Fruit fly (Drosophila melanogaster) whole organism, adult: ENCODE measurements around the gene m.
A peak's percentile ranks its signal among the peaks of the same experiment; 100 is the strongest.

Source experiments
- CG11617 ChIP-seq: fragments of 200-800 bp; sonication (Bioruptor generic); optimal IDR thresholded peaks from 2 replicates; lab custom pipeline; 2017; ENCODE audit warnings: mild to moderate bottlenecking, missing biosample characterization, missing genetic modification reagents, missing genetic modification characterization
- CG12768 ChIP-seq: fragments of 200-800 bp; sonication (Bioruptor generic); optimal IDR thresholded peaks from 2 replicates; lab custom pipeline; 2017; ENCODE audit warnings: missing biosample characterization, missing genetic modification characterization, mild to moderate bottlenecking, moderate library complexity, missing genetic modification reagents
- CG14711 ChIP-seq: fragments of 200-800 bp; sonication (Bioruptor generic); optimal IDR thresholded peaks from 2 replicates; lab custom pipeline; 2018; ENCODE audit warnings: missing biosample characterization, mild to moderate bottlenecking, missing genetic modification characterization, moderate library complexity
- CG1620 ChIP-seq: fragments of 200-800 bp; sonication (Bioruptor generic); optimal IDR thresholded peaks from 2 replicates; lab custom pipeline; 2016; ENCODE audit warnings: missing biosample characterization, missing genetic modification characterization
- CG33017 ChIP-seq: fragments of 200-800 bp; sonication (Bioruptor generic); optimal IDR thresholded peaks from 2 replicates; lab custom pipeline; 2018; ENCODE audit warnings: missing biosample characterization, mild to moderate bottlenecking, missing genetic modification characterization, moderate library complexity
- CG5204 ChIP-seq: fragments of 200-800 bp; sonication (Bioruptor generic); optimal IDR thresholded peaks from 2 replicates; lab custom pipeline; 2016; ENCODE audit warnings: missing biosample characterization, missing genetic modification characterization
- CG7045 ChIP-seq: fragments of 200-800 bp; sonication (Bioruptor generic); optimal IDR thresholded peaks from 2 replicates; lab custom pipeline; 2017; ENCODE audit warnings: missing biosample characterization, mild to moderate bottlenecking, missing genetic modification characterization
- CG7101 ChIP-seq: fragments of 200-800 bp; sonication (Bioruptor generic); optimal IDR thresholded peaks from 2 replicates; lab custom pipeline; 2018; ENCODE audit warnings: missing biosample characterization, mild to moderate bottlenecking, missing genetic modification characterization, moderate library complexity
- Clk ChIP-seq: fragments of 200-800 bp; sonication (Bioruptor generic); optimal IDR thresholded peaks from 2 replicates; lab custom pipeline; 2017; ENCODE audit warnings: missing biosample characterization, missing genetic modification characterization
- Crg-1 ChIP-seq: fragments of 200-800 bp; sonication (Bioruptor generic); optimal IDR thresholded peaks from 2 replicates; lab custom pipeline; 2016; ENCODE audit warnings: missing biosample characterization, missing genetic modification characterization
- Hr96 ChIP-seq: fragments of 200-800 bp; sonication (Bioruptor generic); optimal IDR thresholded peaks from 2 replicates; lab custom pipeline; 2016; ENCODE audit warnings: missing biosample characterization, missing genetic modification characterization
- Mnt ChIP-seq: fragments of 200-800 bp; sonication (Bioruptor generic); optimal IDR thresholded peaks from 2 replicates; lab custom pipeline; 2016; ENCODE audit warnings: missing biosample characterization, mild to moderate bottlenecking, missing genetic modification characterization
- bab1 ChIP-seq: fragments of 200-800 bp; sonication (Bioruptor generic); optimal IDR thresholded peaks from 3 replicates; lab custom pipeline; 2019; ENCODE audit warnings: missing biosample characterization, mild to moderate bottlenecking, missing genetic modification characterization, moderate library complexity
- cic ChIP-seq: fragments of 200-800 bp; sonication (Bioruptor generic); optimal IDR thresholded peaks from 2 replicates; lab custom pipeline; 2017; ENCODE audit warnings: missing biosample characterization, mild to moderate bottlenecking, missing genetic modification characterization, moderate library complexity
- cnc ChIP-seq, 2 experiments: fragments of >200 bp; optimal IDR thresholded peaks; 2 replicates each; lab custom pipeline; 2017
- kay ChIP-seq: fragments of 200-800 bp; sonication (Bioruptor generic); peaks from one replicate; lab custom pipeline; 2016; ENCODE audit warnings: missing biosample characterization, missing genetic modification characterization, borderline replicate concordance
- ovo ChIP-seq: fragments of 200-800 bp; sonication (Bioruptor generic); optimal IDR thresholded peaks from 2 replicates; lab custom pipeline; 2016; ENCODE audit warnings: missing biosample characterization, missing genetic modification characterization
- pad ChIP-seq: fragments of 200-800 bp; sonication (Bioruptor generic); optimal IDR thresholded peaks from 3 replicates; lab custom pipeline; 2017; ENCODE audit warnings: missing biosample characterization, missing genetic modification characterization, mild to moderate bottlenecking, moderate library complexity, missing genetic modification reagents
- tj ChIP-seq: fragments of 200-800 bp; sonication (Bioruptor generic); optimal IDR thresholded peaks from 3 replicates; lab custom pipeline; 2017; ENCODE audit warnings: missing biosample characterization, mild to moderate bottlenecking, missing genetic modification characterization, moderate library complexity
- toe ChIP-seq: fragments of 200-800 bp; sonication (Bioruptor generic); optimal IDR thresholded peaks from 2 replicates; lab custom pipeline; 2016; ENCODE audit warnings: missing biosample characterization, missing genetic modification characterization

The m gene

DNA sequence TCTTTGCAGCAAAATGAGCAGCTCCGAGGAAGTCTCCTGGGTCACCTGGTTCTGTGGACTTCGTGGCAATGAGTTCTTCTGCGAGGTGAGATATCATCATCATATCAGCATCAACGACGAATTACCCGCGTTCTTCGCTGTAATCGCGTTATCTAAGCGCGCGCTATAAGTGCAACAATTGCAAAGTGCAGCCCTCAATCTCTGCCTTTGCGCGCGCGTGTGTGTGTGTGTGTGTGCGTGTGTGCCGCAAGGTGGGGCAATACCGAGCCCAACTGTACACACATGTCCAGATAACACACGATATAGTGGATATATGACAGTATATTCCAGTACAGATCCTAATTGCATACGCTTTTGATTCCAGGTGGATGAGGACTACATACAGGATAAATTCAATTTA is 39.4 kb downstream of the m start:
- TF ChIP-seq CG12768 (GFP tag; lab: Kevin White, UChicago) (no peak), Mnt (GFP tag; lab: Kevin White, UChicago) (no peak), CG11617 (GFP tag; lab: Kevin White, UChicago) (no peak), toe (GFP tag; lab: Kevin White, UChicago) (no peak), tj (GFP tag; lab: Kevin White, UChicago) (no peak), cnc (optimal IDR thresholded peaks at IDR 0.05; lab: Kevin White, UChicago) (no peak), CG7101 (tag; lab: Kevin White, UChicago) (no peak), ovo (no peak), Crg-1 (GFP tag; lab: Kevin White, UChicago) (no peak), Hr96 (GFP tag; lab: Kevin White, UChicago) (no peak), CG5204 (GFP tag; lab: Kevin White, UChicago) (no peak), pad (GFP tag; lab: Kevin White, UChicago) (no peak)

DNA sequence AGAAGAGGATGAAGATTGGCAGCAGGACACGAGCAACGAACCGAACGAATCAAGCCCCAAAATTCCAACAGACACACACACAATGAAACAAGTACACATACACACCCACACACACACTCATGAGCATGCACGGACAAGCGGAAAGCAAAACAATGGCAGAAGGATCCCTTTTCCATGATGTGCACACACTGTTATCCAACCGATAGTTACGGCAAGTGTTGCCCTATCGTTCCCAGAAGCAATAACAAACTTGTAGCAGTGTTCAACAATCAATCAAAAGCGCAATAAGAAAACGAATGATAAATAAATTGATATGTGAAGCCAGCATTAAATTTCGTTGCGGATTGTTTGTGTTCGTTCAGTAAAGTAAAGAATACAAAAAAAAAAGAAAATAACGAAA is 42.9 kb downstream of the m start:
- TF ChIP-seq Clk (GFP tag; lab: Kevin White, UChicago) (no peak), ovo (no peak), Crg-1 (GFP tag; lab: Kevin White, UChicago) (no peak), bab1 (GFP tag; lab: Kevin White, UChicago) (no peak), CG14711 (no peak), CG7045 (GFP tag; lab: Kevin White, UChicago) (no peak), CG1620 (no peak), cic (GFP tag; lab: Kevin White, UChicago) (no peak), CG11617 (GFP tag; lab: Kevin White, UChicago) (no peak), CG12768 (GFP tag; lab: Kevin White, UChicago) (no peak), Mnt (GFP tag; lab: Kevin White, UChicago) (no peak), kay (GFP tag; lab: Kevin White, UChicago) (no peak), CG33017 (tag; lab: Kevin White, UChicago) (no peak), pad (GFP tag; lab: Kevin White, UChicago) (no peak)

DNA sequence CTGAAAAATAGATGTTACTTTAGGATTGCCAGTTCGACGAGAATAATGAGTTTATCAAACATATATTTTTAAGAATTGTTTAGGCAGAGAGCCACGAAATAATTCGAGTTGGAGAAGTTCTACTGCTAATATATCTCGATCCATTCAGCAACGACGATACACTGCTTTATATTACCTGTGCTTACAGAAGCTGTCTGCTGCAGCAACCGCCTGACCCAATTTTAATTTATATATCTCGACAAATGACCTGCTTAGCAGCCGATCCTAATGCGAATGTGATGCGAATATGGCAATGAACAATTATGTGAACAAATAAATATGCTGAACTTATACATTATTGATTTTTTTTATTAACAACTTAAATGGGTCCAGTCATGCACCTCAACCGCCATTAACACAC is 44.4 kb downstream of the m start:
- TF ChIP-seq kay (GFP tag; lab: Kevin White, UChicago) (peak; percentile 60), cnc (optimal IDR thresholded peaks at IDR 0.05; lab: Kevin White, UChicago) (no peak), Crg-1 (GFP tag; lab: Kevin White, UChicago) (no peak), CG14711 (no peak)

DNA sequence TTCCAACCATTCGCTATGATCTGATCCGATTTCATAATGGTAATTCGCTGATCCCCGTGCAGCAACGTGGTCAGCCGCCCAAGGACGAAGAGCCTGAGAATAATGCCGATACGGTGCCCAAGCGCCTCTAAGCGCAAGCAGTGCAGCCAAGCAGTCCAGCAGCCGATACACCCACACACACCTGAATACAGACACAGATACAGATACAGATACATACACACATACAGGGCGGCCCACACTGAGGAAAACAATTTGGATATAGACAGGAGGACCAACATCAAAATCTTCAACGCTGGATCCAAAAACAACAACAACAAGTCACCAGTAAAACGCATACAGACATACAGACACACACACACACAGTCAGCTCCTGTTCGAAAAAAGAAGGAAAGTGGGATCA is 45.9 kb downstream of the m start:
- TF ChIP-seq CG11617 (GFP tag; lab: Kevin White, UChicago): no peak
- TF ChIP-seq cic (GFP tag; lab: Kevin White, UChicago): no peak
- TF ChIP-seq CG7045 (GFP tag; lab: Kevin White, UChicago): no peak
- no peak for TF ChIP-seq CG33017 (tag; lab: Kevin White, UChicago)
- TF ChIP-seq bab1 (GFP tag; lab: Kevin White, UChicago): no peak
- no peak for TF ChIP-seq CG14711
- no peak for TF ChIP-seq cnc (optimal IDR thresholded peaks at IDR 0.05; lab: Kevin White, UChicago)
- TF ChIP-seq pad (GFP tag; lab: Kevin White, UChicago): no peak
- TF ChIP-seq kay (GFP tag; lab: Kevin White, UChicago): no peak
- no peak for TF ChIP-seq CG1620
- TF ChIP-seq CG5204 (GFP tag; lab: Kevin White, UChicago): no peak

DNA sequence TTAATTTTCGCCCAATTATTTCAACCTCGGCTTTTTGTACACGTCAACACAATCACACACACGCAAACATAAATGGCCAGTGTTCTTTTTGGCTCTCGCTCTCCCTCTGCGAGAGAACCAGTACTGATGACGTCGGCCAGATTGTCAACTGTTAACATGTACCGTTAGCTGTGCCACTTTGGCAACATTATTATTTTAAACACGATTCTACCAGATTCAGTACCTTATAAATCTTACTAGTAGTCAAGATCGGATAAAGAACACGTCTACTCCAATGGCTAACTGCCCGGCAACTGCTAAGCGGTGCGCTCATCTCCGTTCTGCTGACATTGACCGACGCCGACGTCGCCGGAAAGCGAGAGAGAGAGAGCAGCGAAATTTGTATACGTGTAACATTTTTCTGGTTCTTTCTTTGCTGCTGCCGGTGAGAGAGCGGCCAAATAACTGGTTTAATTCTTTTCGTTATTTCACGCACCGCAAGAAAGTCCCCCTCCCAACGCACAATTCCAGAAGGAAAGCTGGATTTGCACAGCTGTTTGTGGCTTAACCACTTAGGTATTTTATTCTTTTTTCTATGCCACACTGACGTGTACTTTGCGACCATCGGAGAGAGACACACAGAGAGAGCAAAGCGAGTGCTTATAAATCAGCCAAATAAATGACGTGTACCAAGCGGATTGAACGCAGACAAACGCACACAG is 51.1 kb downstream of the m start:
- TF ChIP-seq Crg-1 (GFP tag; lab: Kevin White, UChicago) (no peak), CG7045 (GFP tag; lab: Kevin White, UChicago) (no peak), CG14711 (no peak), ovo (peak; percentile 61), CG5204 (GFP tag; lab: Kevin White, UChicago) (no peak), CG12768 (GFP tag; lab: Kevin White, UChicago) (peak; percentile 38), bab1 (GFP tag; lab: Kevin White, UChicago) (no peak), CG1620 (no peak), Clk (GFP tag; lab: Kevin White, UChicago) (no peak), Hr96 (GFP tag; lab: Kevin White, UChicago) (no peak), tj (GFP tag; lab: Kevin White, UChicago) (peak; percentile 85), pad (GFP tag; lab: Kevin White, UChicago) (peak; percentile 11), cnc (optimal IDR thresholded peaks at IDR 0.05; lab: Kevin White, UChicago) (no peak), CG7101 (tag; lab: Kevin White, UChicago) (no peak), kay (GFP tag; lab: Kevin White, UChicago) (peak; percentile 62), CG33017 (tag; lab: Kevin White, UChicago) (no peak), cic (GFP tag; lab: Kevin White, UChicago) (peak; percentile 13), Mnt (GFP tag; lab: Kevin White, UChicago) (no peak), toe (GFP tag; lab: Kevin White, UChicago) (no peak), CG11617 (GFP tag; lab: Kevin White, UChicago) (no peak)

DNA sequence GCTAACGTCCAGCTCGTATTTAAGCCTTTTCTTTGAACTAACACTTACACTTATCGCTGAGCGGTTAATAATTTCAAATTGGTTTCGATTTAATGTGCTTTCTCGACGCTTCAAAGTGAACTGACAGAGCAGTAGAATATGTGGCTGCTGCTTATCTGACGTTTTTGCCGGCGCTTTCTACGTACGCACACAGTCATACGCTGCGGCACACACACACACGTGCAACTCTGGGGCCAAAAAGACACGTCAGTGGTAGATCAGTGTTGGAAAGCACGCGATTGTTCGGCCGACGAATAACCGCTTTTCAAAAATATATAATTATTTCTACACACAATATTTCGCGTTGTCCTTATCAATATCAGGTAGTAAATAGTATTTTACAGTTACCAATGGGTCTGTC is 52.1 kb downstream of the m start:
- TF ChIP-seq CG12768 (GFP tag; lab: Kevin White, UChicago) (peak; percentile 42), CG14711 (peak; percentile 48), pad (GFP tag; lab: Kevin White, UChicago) (peak; percentile 61), tj (GFP tag; lab: Kevin White, UChicago) (peak; percentile 50), CG7045 (GFP tag; lab: Kevin White, UChicago) (no peak), Clk (GFP tag; lab: Kevin White, UChicago) (no peak), bab1 (GFP tag; lab: Kevin White, UChicago) (peak; percentile 37), CG1620 (peak; percentile 71), cic (GFP tag; lab: Kevin White, UChicago) (peak; percentile 35), CG33017 (tag; lab: Kevin White, UChicago) (peak; percentile 7), Crg-1 (GFP tag; lab: Kevin White, UChicago) (peak; percentile 85), Mnt (GFP tag; lab: Kevin White, UChicago) (peak; percentile 76), kay (GFP tag; lab: Kevin White, UChicago) (peak; percentile 73), CG5204 (GFP tag; lab: Kevin White, UChicago) (no peak), ovo (peak; percentile 63), CG7101 (tag; lab: Kevin White, UChicago) (peak; percentile 66), CG11617 (GFP tag; lab: Kevin White, UChicago) (no peak), Hr96 (GFP tag; lab: Kevin White, UChicago) (no peak), toe (GFP tag; lab: Kevin White, UChicago) (peak; percentile 1), cnc (optimal IDR thresholded peaks at IDR 0.05; lab: Kevin White, UChicago) (no peak)
